Worm (Caenorhabditis elegans) whole organism, L1 larva: ENCODE results near the gene F54D5.24.

Experiments
- C04F5.9 ChIP-seq: sonication (generic microtip); optimal IDR thresholded peaks from 2 replicates; lab custom pipeline; 2016; ENCODE audit warnings: missing genetic modification characterization, missing compliant biosample characterization
- F16B12.6 ChIP-seq: fragments of 150-350 bp; optimal IDR thresholded peaks from 2 replicates; lab custom pipeline; 2014; ENCODE audit warnings: missing biosample characterization, missing genetic modification characterization
- Y116A8C.19 ChIP-seq: sonication (generic microtip); optimal IDR thresholded peaks from 2 replicates; lab custom pipeline; 2016; ENCODE audit warnings: missing compliant biosample characterization, missing genetic modification characterization, borderline replicate concordance
- aly-2 ChIP-seq: fragments of 150-350 bp; optimal IDR thresholded peaks from 2 replicates; lab custom pipeline; 2014; ENCODE audit warnings: missing biosample characterization, missing genetic modification characterization
- ama-1 ChIP-seq: fragments of 150-350 bp; optimal IDR thresholded peaks from 2 replicates; lab custom pipeline; 2014
- blmp-1 ChIP-seq: fragments of 150-350 bp; optimal IDR thresholded peaks from 2 replicates; lab custom pipeline; 2014; ENCODE audit warnings: missing biosample characterization, missing genetic modification characterization
- ceh-63 ChIP-seq: fragments of 200-800 bp; sonication (Bioruptor generic); optimal IDR thresholded peaks from 2 replicates; lab custom pipeline; 2018; ENCODE audit warnings: mild to moderate bottlenecking, missing genetic modification characterization, missing compliant biosample characterization
- ceh-82 ChIP-seq, 3 experiments: fragments of 150-350 bp in 1 of 3; sonication (generic microtip) in 2 of 3; optimal IDR thresholded peaks; 2 replicates each; lab custom pipeline; 2014 to 2017; ENCODE audit warnings: missing biosample characterization in 3 of 3, missing genetic modification characterization in 3 of 3
- ceh-90 ChIP-seq: sonication (generic microtip); optimal IDR thresholded peaks from 2 replicates; lab custom pipeline; 2016; ENCODE audit warnings: missing genetic modification characterization, missing compliant biosample characterization
- dsc-1 ChIP-seq: sonication (generic microtip); optimal IDR thresholded peaks from 2 replicates; lab custom pipeline; 2016; ENCODE audit warnings: mild to moderate bottlenecking, missing genetic modification characterization, missing compliant biosample characterization
- efl-1 ChIP-seq, 4 experiments: fragments of 150-350 bp; optimal IDR thresholded peaks in 3 of 4; peaks in 1 of 4; 1 replicate in 1 of 4; 2 replicates in 3 of 4; lab custom pipeline; 2014; ENCODE audit warnings: missing biosample characterization in 2 of 4, missing genetic modification characterization in 2 of 4, missing genetic modification reagents in 2 of 4
- efl-3 ChIP-seq: fragments of 200-800 bp; sonication (Bioruptor generic); optimal IDR thresholded peaks from 2 replicates; lab custom pipeline; 2018; ENCODE audit warnings: mild to moderate bottlenecking, missing genetic modification characterization, missing compliant biosample characterization
- egl-27 ChIP-seq, 2 experiments: fragments of 150-350 bp in 1 of 2; sonication (generic microtip); optimal IDR thresholded peaks; 3 replicates each; lab custom pipeline; 2017 to 2018; ENCODE audit warnings: missing biosample characterization in 2 of 2, missing genetic modification characterization in 2 of 2, missing genetic modification reagents in 2 of 2
- elt-2 ChIP-seq: sonication (generic microtip); optimal IDR thresholded peaks from 2 replicates; lab custom pipeline; 2016; ENCODE audit warnings: missing genetic modification characterization, mild to moderate bottlenecking, inconsistent platforms, missing compliant biosample characterization, missing genetic modification reagents
- ets-5 ChIP-seq: fragments of 200-800 bp; sonication (Bioruptor generic); IDR thresholded peaks from 2 replicates; pipeline ENCODE4 v1.3.6; 2022; ENCODE audit warnings: missing genetic modification characterization, missing compliant biosample characterization
- fos-1 ChIP-seq: fragments of 150-350 bp; optimal IDR thresholded peaks from 2 replicates; lab custom pipeline; 2014; ENCODE audit warnings: missing biosample characterization, missing genetic modification characterization
- grh-1 ChIP-seq: fragments of 200-800 bp; sonication (Bioruptor generic); IDR thresholded peaks from 2 replicates; pipeline ENCODE4 v1.3.6; 2022; ENCODE audit warnings: missing genetic modification reagents, missing genetic modification characterization, missing compliant biosample characterization
- hlh-4 ChIP-seq: sonication (generic microtip); optimal IDR thresholded peaks from 2 replicates; lab custom pipeline; 2016; ENCODE audit warnings: mild to moderate bottlenecking, missing genetic modification characterization, missing compliant biosample characterization
- hpl-2 ChIP-seq: fragments of 150-350 bp; optimal IDR thresholded peaks from 2 replicates; lab custom pipeline; 2014; ENCODE audit warnings: missing biosample characterization, missing genetic modification reagents, missing genetic modification characterization
- irx-1 ChIP-seq: sonication (generic microtip); optimal IDR thresholded peaks from 2 replicates; lab custom pipeline; 2016; ENCODE audit warnings: missing genetic modification characterization, missing compliant biosample characterization
- jun-1 ChIP-seq: fragments of 150-350 bp; optimal IDR thresholded peaks from 2 replicates; lab custom pipeline; 2014; ENCODE audit warnings: missing biosample characterization, missing genetic modification reagents, missing genetic modification characterization
- lin-14 ChIP-seq: fragments of 200-800 bp; sonication (Bioruptor generic); optimal IDR thresholded peaks from 2 replicates; lab custom pipeline; 2018; ENCODE audit warnings: mild to moderate bottlenecking, missing genetic modification characterization, moderate library complexity, missing compliant biosample characterization
- lin-35 ChIP-seq, 2 experiments: fragments of 150-350 bp; optimal IDR thresholded peaks; 2 replicates each; lab custom pipeline; 2014; ENCODE audit warnings: missing biosample characterization in 2 of 2, missing genetic modification characterization in 2 of 2, missing genetic modification reagents in 2 of 2
- lin-39 ChIP-seq: fragments of 150-350 bp; optimal IDR thresholded peaks from 2 replicates; lab custom pipeline; 2014; ENCODE audit warnings: missing biosample characterization, missing genetic modification reagents, missing genetic modification characterization
- mab-9 ChIP-seq: fragments of 200-800 bp; sonication (Bioruptor generic); IDR thresholded peaks from 2 replicates; pipeline ENCODE4 v1.3.6; 2022; ENCODE audit warnings: missing genetic modification reagents, missing genetic modification characterization, missing compliant biosample characterization
- mdl-1 ChIP-seq, 2 experiments: fragments of 150-350 bp; optimal IDR thresholded peaks; 2 replicates each; lab custom pipeline; 2014 to 2017; ENCODE audit warnings: missing biosample characterization in 2 of 2, missing genetic modification characterization in 2 of 2, inconsistent platforms in 1 of 2
- mef-2 ChIP-seq: fragments of 150-350 bp; optimal IDR thresholded peaks from 2 replicates; lab custom pipeline; 2014; ENCODE audit warnings: missing biosample characterization, missing genetic modification characterization
- nhr-11 ChIP-seq: fragments of 150-350 bp; optimal IDR thresholded peaks from 2 replicates; lab custom pipeline; 2014; ENCODE audit warnings: missing biosample characterization, missing genetic modification characterization
- nhr-19 ChIP-seq: fragments of 200-800 bp; sonication (Bioruptor generic); conservative IDR thresholded peaks from 2 replicates; pipeline ENCODE4 v1.3.6; 2022; ENCODE audit warnings: missing genetic modification characterization, missing compliant biosample characterization
- nhr-20 ChIP-seq: sonication (generic microtip); optimal IDR thresholded peaks from 2 replicates; lab custom pipeline; 2016; ENCODE audit warnings: mild to moderate bottlenecking, missing genetic modification characterization, missing compliant biosample characterization
- nhr-28 ChIP-seq: fragments of 150-350 bp; optimal IDR thresholded peaks from 2 replicates; lab custom pipeline; 2014; ENCODE audit warnings: missing biosample characterization, missing genetic modification characterization
- nhr-84 ChIP-seq: sonication (generic microtip); optimal IDR thresholded peaks from 2 replicates; lab custom pipeline; 2017; ENCODE audit warnings: missing biosample characterization, missing genetic modification characterization
- nhr-85 ChIP-seq: sonication (generic microtip); peaks from one replicate; lab custom pipeline; 2016; ENCODE audit warnings: missing genetic modification characterization, inconsistent platforms, missing compliant biosample characterization
- pqm-1 ChIP-seq: sonication (generic microtip); optimal IDR thresholded peaks from 3 replicates; lab custom pipeline; 2017; ENCODE audit warnings: missing biosample characterization, missing genetic modification characterization
- rnt-1 ChIP-seq: sonication (generic microtip); optimal IDR thresholded peaks from 2 replicates; lab custom pipeline; 2016; ENCODE audit warnings: mild to moderate bottlenecking, missing genetic modification characterization, moderate library complexity, missing compliant biosample characterization
- snpc-4 ChIP-seq: fragments of 150-350 bp; optimal IDR thresholded peaks from 2 replicates; lab custom pipeline; 2014; ENCODE audit warnings: missing biosample characterization, missing genetic modification characterization
- snu-23 ChIP-seq: sonication (generic microtip); optimal IDR thresholded peaks from 2 replicates; lab custom pipeline; 2016; ENCODE audit warnings: missing genetic modification characterization, missing compliant biosample characterization
- sox-4 ChIP-seq: sonication (generic microtip); optimal IDR thresholded peaks from 2 replicates; lab custom pipeline; 2016; ENCODE audit warnings: missing genetic modification characterization, missing compliant biosample characterization
- sptf-1 ChIP-seq: fragments of 150-350 bp; optimal IDR thresholded peaks from 2 replicates; lab custom pipeline; 2014; ENCODE audit warnings: missing biosample characterization, missing genetic modification characterization
- sup-37 ChIP-seq: fragments of 200-800 bp; sonication (Bioruptor generic); optimal IDR thresholded peaks from 2 replicates; lab custom pipeline; 2018; ENCODE audit warnings: mild to moderate bottlenecking, missing genetic modification characterization, missing compliant biosample characterization
- tlp-1 ChIP-seq: fragments of 150-350 bp; optimal IDR thresholded peaks from 2 replicates; lab custom pipeline; 2014; ENCODE audit warnings: missing biosample characterization, missing genetic modification characterization
- unc-130 ChIP-seq: fragments of 150-350 bp; optimal IDR thresholded peaks from 2 replicates; lab custom pipeline; 2017; ENCODE audit warnings: missing biosample characterization, missing genetic modification characterization, inconsistent platforms
- unc-30 ChIP-seq: sonication (generic microtip); optimal IDR thresholded peaks from 2 replicates; lab custom pipeline; 2017; ENCODE audit warnings: missing biosample characterization, missing genetic modification characterization
- unc-62 ChIP-seq: fragments of 150-350 bp; optimal IDR thresholded peaks from 2 replicates; lab custom pipeline; 2014; ENCODE audit warnings: missing biosample characterization, missing genetic modification reagents, missing genetic modification characterization
- unc-86 ChIP-seq: sonication (generic microtip); optimal IDR thresholded peaks from 2 replicates; lab custom pipeline; 2016; ENCODE audit warnings: missing genetic modification characterization, missing compliant biosample characterization
- unc-98 ChIP-seq: fragments of 200-800 bp; sonication (Bioruptor generic); IDR thresholded peaks from 2 replicates; pipeline ENCODE4 v1.3.6; 2022; ENCODE audit warnings: missing genetic modification characterization, missing compliant biosample characterization
- xbp-1 ChIP-seq: sonication (generic microtip); optimal IDR thresholded peaks from 2 replicates; lab custom pipeline; 2016; ENCODE audit warnings: missing genetic modification characterization, missing compliant biosample characterization
- zag-1 ChIP-seq: fragments of 150-350 bp; optimal IDR thresholded peaks from 2 replicates; lab custom pipeline; 2014; ENCODE audit warnings: missing biosample characterization, missing genetic modification characterization
- zip-4 ChIP-seq: fragments of 200-800 bp; sonication (Bioruptor generic); optimal IDR thresholded peaks from 2 replicates; lab custom pipeline; 2018; ENCODE audit warnings: mild to moderate bottlenecking, missing genetic modification characterization, moderate library complexity, missing compliant biosample characterization
- ztf-11 ChIP-seq, 2 experiments: sonication (generic microtip); optimal IDR thresholded peaks; 2 replicates each; lab custom pipeline; 2016 to 2017; ENCODE audit warnings: missing genetic modification characterization in 2 of 2, missing biosample characterization in 1 of 2, missing compliant biosample characterization in 1 of 2

F54D5.24 gene

DNA sequence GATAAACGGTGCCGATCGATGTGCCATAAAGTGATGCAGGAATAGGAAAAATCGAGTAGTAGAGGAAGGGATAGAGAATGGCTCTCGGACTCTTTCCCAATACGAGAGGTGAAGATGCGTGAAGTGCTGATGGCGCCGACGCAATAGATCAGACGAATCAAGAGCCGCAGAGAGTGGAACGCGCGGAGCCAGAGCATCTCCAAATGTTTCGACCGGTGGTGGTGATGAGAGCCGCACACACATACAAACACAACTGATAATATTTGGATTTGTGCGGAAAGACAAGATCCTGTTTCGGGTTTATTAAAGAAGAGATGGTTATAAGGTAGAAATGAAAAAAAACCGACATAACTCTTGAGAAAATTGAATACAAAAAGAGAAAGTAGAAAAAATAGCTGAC, 8.4 kb downstream of the F54D5.24 start, which contains the start of gene F54D5.15:
F54D5.15 (minus strand) TSS at position 101 of the 400 bp plus-strand sequence.
- TF ChIP-seq lin-39 (no peak), lin-35 (GFP tag; optimal IDR thresholded peaks at IDR 0.05; lab: Kevin White, UChicago) (no peak), ama-1 (no peak), ets-5 (GFP tag; lab: Robert Waterston, UW) (no peak), ceh-63 (GFP tag; lab: Kevin White, UChicago) (no peak), unc-98 (GFP tag; lab: Robert Waterston, UW) (no peak), sptf-1 (tag; lab: Kevin White, UChicago) (no peak), mef-2 (tag; lab: Kevin White, UChicago) (no peak)

- TF ChIP-seq ztf-11 (tag; optimal IDR thresholded peaks at IDR 0.05; lab: Kevin White, UChicago) (peak in 1 of 2 experiments; percentile 40), nhr-28 (no peak), egl-27 (tag; optimal IDR thresholded peaks at IDR 0.05; lab: Kevin White, UChicago) (no peak), Y116A8C.19 (tag; lab: Kevin White, UChicago) (no peak), ceh-82 (tag; optimal IDR thresholded peaks at IDR 0.05; lab: Kevin White, UChicago) (peak in 2 of 3 experiments; percentile 12 to 28), mab-9 (no peak), fos-1 (tag; lab: Kevin White, UChicago) (no peak), ceh-63 (GFP tag; lab: Kevin White, UChicago) (no peak), sox-4 (tag; lab: Kevin White, UChicago) (no peak), unc-130 (tag; lab: Kevin White, UChicago) (no peak), sptf-1 (tag; lab: Kevin White, UChicago) (no peak), pqm-1 (tag; lab: Kevin White, UChicago) (no peak), ceh-90 (no peak), hpl-2 (GFP tag; lab: Kevin White, UChicago) (no peak), efl-3 (GFP tag; lab: Kevin White, UChicago) (no peak), rnt-1 (tag; lab: Kevin White, UChicago) (peak; percentile 5), nhr-11 (no peak), aly-2 (tag; lab: Kevin White, UChicago) (no peak), irx-1 (no peak), elt-2 (no peak), ama-1 (no peak), zip-4 (GFP tag; lab: Kevin White, UChicago) (no peak), tlp-1 (no peak), snu-23 (GFP tag; lab: Kevin White, UChicago) (peak; percentile 9), snpc-4 (no peak), nhr-84 (tag; lab: Kevin White, UChicago) (no peak), grh-1 (GFP tag; lab: Robert Waterston, UW) (no peak), unc-86 (peak; percentile 7), lin-14 (GFP tag; lab: Kevin White, UChicago) (peak; percentile 46), nhr-19 (GFP tag; lab: Robert Waterston, UW) (no peak), F16B12.6 (tag; lab: Kevin White, UChicago) (peak; percentile 1), mdl-1 (tag; optimal IDR thresholded peaks at IDR 0.05; lab: Kevin White, UChicago) (no peak), jun-1 (tag; lab: Kevin White, UChicago) (no peak), C04F5.9 (no peak), lin-35 (GFP tag; optimal IDR thresholded peaks at IDR 0.05; lab: Kevin White, UChicago) (peak; percentile 45 to 47), sup-37 (GFP tag; lab: Kevin White, UChicago) (no peak), unc-30 (tag; lab: Kevin White, UChicago) (no peak), unc-62 (GFP tag; lab: Kevin White, UChicago) (no peak), xbp-1 (tag; lab: Kevin White, UChicago) (no peak), unc-98 (GFP tag; lab: Robert Waterston, UW) (no peak), blmp-1 (tag; lab: Kevin White, UChicago) (no peak), hlh-4 (tag; lab: Kevin White, UChicago) (no peak), zag-1 (no peak), nhr-85 (tag; lab: Kevin White, UChicago) (peak; percentile 25), lin-39 (no peak), efl-1 (optimal IDR thresholded peaks at IDR 0.05; lab: Kevin White, UChicago) (peak; percentile 25 to 62), efl-1 (GFP tag; optimal IDR thresholded peaks at IDR 0.05 in 1 of 2; lab: Kevin White, UChicago) (peak; percentile 61 to 95), nhr-20 (tag; lab: Kevin White, UChicago) (no peak), dsc-1 (no peak)
Observed at ce11 chrII:11566970-11567711, 11.4 kb downstream of the F54D5.24 start, which contains the start of gene F54D5.5. F54D5.5 (minus strand) TSS chrII:11567020.
